Fruit fly (Drosophila melanogaster) whole organism, wandering third instar larva: ENCODE measurements around the gene CG15387.

ENCODE experiments used
- Abd-B ChIP-seq: fragments of >200 bp; optimal IDR thresholded peaks from 2 replicates; lab custom pipeline; 2017; ENCODE audit warnings: missing biosample characterization, missing genetic modification characterization
- GATAd ChIP-seq: sonication (Bioruptor generic); optimal IDR thresholded peaks from 2 replicates; lab custom pipeline; 2016; ENCODE audit warnings: missing biosample characterization, missing genetic modification characterization
- N ChIP-seq: fragments of >200 bp; optimal IDR thresholded peaks from 2 replicates; lab custom pipeline; 2018; ENCODE audit warnings: missing biosample characterization, missing external identifiers, missing genetic modification characterization
- OdsH ChIP-seq: fragments of 200-800 bp; sonication (Bioruptor generic); optimal IDR thresholded peaks from 2 replicates; lab custom pipeline; 2016; ENCODE audit warnings: missing biosample characterization, mild to moderate bottlenecking, missing genetic modification characterization
- Sp1 ChIP-seq: fragments of 200-800 bp; sonication (Bioruptor generic); optimal IDR thresholded peaks from 3 replicates; lab custom pipeline; 2019; ENCODE audit warnings: missing biosample characterization, mild to moderate bottlenecking, missing genetic modification characterization, moderate library complexity
- brk ChIP-seq: fragments of 200-800 bp; sonication (Bioruptor generic); optimal IDR thresholded peaks from 2 replicates; lab custom pipeline; 2016; ENCODE audit warnings: missing biosample characterization, mild to moderate bottlenecking, missing genetic modification characterization
- ey ChIP-seq: fragments of 200-800 bp; sonication (Bioruptor generic); optimal IDR thresholded peaks from 2 replicates; lab custom pipeline; 2016; ENCODE audit warnings: missing biosample characterization, missing genetic modification characterization
- h ChIP-seq: fragments of 200-800 bp; sonication (Bioruptor generic); optimal IDR thresholded peaks from 3 replicates; lab custom pipeline; 2016; ENCODE audit warnings: missing biosample characterization, mild to moderate bottlenecking, missing genetic modification characterization
- lola ChIP-seq: fragments of >200 bp; optimal IDR thresholded peaks from 2 replicates; lab custom pipeline; 2017; ENCODE audit warnings: missing biosample characterization, missing genetic modification characterization
- pan ChIP-seq: fragments of >200 bp; optimal IDR thresholded peaks from 2 replicates; lab custom pipeline; 2017
- psq ChIP-seq: fragments of 200-800 bp; sonication (Bioruptor generic); optimal IDR thresholded peaks from 3 replicates; lab custom pipeline; 2017; ENCODE audit warnings: missing biosample characterization, mild to moderate bottlenecking, missing genetic modification characterization, moderate library complexity
- woc ChIP-seq: sonication (Bioruptor generic); optimal IDR thresholded peaks from 2 replicates; lab custom pipeline; 2016; ENCODE audit warnings: missing biosample characterization, mild to moderate bottlenecking, missing genetic modification characterization

DNA sequence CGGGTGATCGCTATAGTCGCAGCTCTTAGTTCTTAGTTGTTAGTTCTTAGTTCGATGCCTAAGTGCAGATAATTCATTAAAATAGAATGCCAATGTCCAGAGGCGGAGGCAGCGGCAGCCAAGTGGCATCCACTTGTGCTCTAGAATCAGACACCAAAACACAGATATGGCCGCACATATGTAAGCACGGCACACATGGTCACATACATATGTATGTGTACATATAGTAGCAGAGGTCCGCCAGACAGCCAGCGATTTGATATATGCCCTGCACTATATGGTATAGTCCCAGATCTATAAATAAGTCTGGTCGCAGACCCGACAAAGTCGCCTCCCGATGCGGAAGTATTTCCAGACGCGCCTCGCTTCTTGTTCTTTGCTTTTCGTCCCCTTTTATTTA lies 45.4 kb downstream of the CG15387 start:
- no peak for TF ChIP-seq lola
- TF ChIP-seq h (GFP tag; lab: Kevin White, UChicago) = no peak
- no peak for TF ChIP-seq Abd-B (GFP tag; lab: Kevin White, UChicago)
- no peak for TF ChIP-seq OdsH (GFP tag; lab: Kevin White, UChicago)
- no peak for TF ChIP-seq pan (lab: Kevin White, UChicago)
- no peak for TF ChIP-seq N
- TF ChIP-seq GATAd (GFP tag; lab: Kevin White, UChicago) = no peak
- no peak for TF ChIP-seq psq
- TF ChIP-seq Sp1 = no peak
- TF ChIP-seq woc (GFP tag; lab: Kevin White, UChicago) = no peak
- no peak for TF ChIP-seq brk (GFP tag; lab: Kevin White, UChicago)
- no peak for TF ChIP-seq ey (GFP tag; lab: Kevin White, UChicago)
